Worm (Caenorhabditis elegans) whole organism, young adult: ENCODE results near the gene H35N09.1.

Experiments
- B0261.1 ChIP-seq: sonication (generic microtip); optimal IDR thresholded peaks from 2 replicates; lab custom pipeline; 2016; ENCODE audit warnings: mild to moderate bottlenecking, missing genetic modification characterization, moderate library complexity, missing compliant biosample characterization
- C17E4.6 ChIP-seq: fragments of 200-800 bp; sonication (Bioruptor generic); IDR thresholded peaks from 2 replicates; pipeline ENCODE4 v1.3.6; 2022; ENCODE audit warnings: missing genetic modification reagents, missing genetic modification characterization, missing compliant biosample characterization
- F10E7.11 ChIP-seq: sonication (generic microtip); optimal IDR thresholded peaks from 2 replicates; lab custom pipeline; 2017; ENCODE audit warnings: mild to moderate bottlenecking, missing genetic modification characterization, moderate library complexity, missing compliant biosample characterization
- F37B4.10 ChIP-seq: fragments of 200-800 bp; sonication (Bioruptor generic); IDR thresholded peaks from 2 replicates; pipeline ENCODE4 v1.3.6; 2022; ENCODE audit warnings: missing genetic modification characterization, missing compliant biosample characterization
- F49E8.2 ChIP-seq: sonication (generic microtip); optimal IDR thresholded peaks from 3 replicates; lab custom pipeline; 2017; ENCODE audit warnings: missing genetic modification characterization, mild to moderate bottlenecking, missing compliant biosample characterization, antibody characterized with exemption, moderate library complexity; ENCODE audit not compliant: insufficient read depth
- T26A5.8 ChIP-seq: sonication (generic microtip); optimal IDR thresholded peaks from 2 replicates; lab custom pipeline; 2016; ENCODE audit warnings: missing genetic modification characterization, missing compliant biosample characterization
- Y56A3A.18 ChIP-seq: fragments of 200-800 bp; sonication (Bioruptor generic); IDR thresholded peaks from 2 replicates; pipeline ENCODE4 v1.3.6; 2022; ENCODE audit warnings: missing genetic modification reagents, missing genetic modification characterization, missing compliant biosample characterization
- Y95B8A.8 ChIP-seq: fragments of 200-800 bp; sonication (Bioruptor generic); IDR thresholded peaks from 2 replicates; pipeline ENCODE4 v1.3.6; 2022; ENCODE audit warnings: missing genetic modification reagents, missing genetic modification characterization, missing compliant biosample characterization
- aptf-3 ChIP-seq: fragments of 200-800 bp; sonication (Bioruptor generic); IDR thresholded peaks from 2 replicates; pipeline ENCODE4 v1.3.6; 2022; ENCODE audit warnings: missing genetic modification characterization, missing compliant biosample characterization
- athp-1 ChIP-seq: sonication (generic microtip); optimal IDR thresholded peaks from 2 replicates; lab custom pipeline; 2017; ENCODE audit warnings: mild to moderate bottlenecking, missing genetic modification characterization, missing compliant biosample characterization
- ceh-27 ChIP-seq: fragments of 200-800 bp; sonication (Bioruptor generic); optimal IDR thresholded peaks from 2 replicates; lab custom pipeline; 2018; ENCODE audit warnings: mild to moderate bottlenecking, missing genetic modification characterization, moderate library complexity, missing compliant biosample characterization
- ceh-79 ChIP-seq: sonication (generic microtip); optimal IDR thresholded peaks from 2 replicates; lab custom pipeline; 2017; ENCODE audit warnings: mild to moderate bottlenecking, missing genetic modification characterization, missing compliant biosample characterization
- ceh-91 ChIP-seq: fragments of 200-800 bp; sonication (Bioruptor generic); IDR thresholded peaks from 2 replicates; pipeline ENCODE4 v1.3.6; 2022; ENCODE audit warnings: missing genetic modification reagents, missing genetic modification characterization, missing compliant biosample characterization
- die-1 ChIP-seq: sonication (generic microtip); optimal IDR thresholded peaks from 2 replicates; lab custom pipeline; 2016; ENCODE audit warnings: missing genotype, mild to moderate bottlenecking, missing genetic modification characterization, missing compliant biosample characterization
- dox-1 ChIP-seq: fragments of 200-800 bp; sonication (Bioruptor generic); IDR thresholded peaks from 2 replicates; pipeline ENCODE4 v1.3.6; 2022; ENCODE audit warnings: missing genetic modification reagents, missing genetic modification characterization, missing compliant biosample characterization
- egrh-3 ChIP-seq: fragments of 200-800 bp; sonication (Bioruptor generic); IDR thresholded peaks from 2 replicates; pipeline ENCODE4 v1.3.6; 2022; ENCODE audit warnings: missing genetic modification reagents, missing genetic modification characterization, missing compliant biosample characterization
- gei-17 ChIP-seq: fragments of 200-800 bp; sonication (Bioruptor generic); optimal IDR thresholded peaks from 2 replicates; lab custom pipeline; 2018; ENCODE audit warnings: mild to moderate bottlenecking, missing genetic modification characterization, missing compliant biosample characterization
- lag-1 ChIP-seq: fragments of 200-800 bp; sonication (Bioruptor generic); IDR thresholded peaks from 2 replicates; pipeline ENCODE4 v1.3.6; 2022; ENCODE audit warnings: missing genetic modification reagents, missing genetic modification characterization, missing compliant biosample characterization
- lin-40 ChIP-seq: sonication (generic microtip); optimal IDR thresholded peaks from 2 replicates; lab custom pipeline; 2016; ENCODE audit warnings: missing genetic modification characterization, mild to moderate bottlenecking, missing compliant biosample characterization, missing genotype, missing genetic modification reagents
- lsl-1 ChIP-seq: fragments of 200-800 bp; sonication (Bioruptor generic); optimal IDR thresholded peaks from 2 replicates; lab custom pipeline; 2018; ENCODE audit warnings: mild to moderate bottlenecking, missing genetic modification characterization, moderate library complexity, missing compliant biosample characterization
- lsy-27 ChIP-seq: sonication (generic microtip); optimal IDR thresholded peaks from 2 replicates; lab custom pipeline; 2017; ENCODE audit warnings: missing genetic modification characterization, mild to moderate bottlenecking, missing compliant biosample characterization, antibody characterized with exemption, missing genotype, borderline replicate concordance; ENCODE audit not compliant: insufficient read depth
- madf-3 ChIP-seq: fragments of 200-800 bp; sonication (Bioruptor generic); IDR thresholded peaks from 2 replicates; pipeline ENCODE4 v1.3.6; 2022; ENCODE audit warnings: missing genetic modification reagents, missing genetic modification characterization, missing compliant biosample characterization
- mcd-1 ChIP-seq: fragments of 200-800 bp; sonication (Bioruptor generic); IDR thresholded peaks from 2 replicates; pipeline ENCODE4 v1.3.6; 2022; ENCODE audit warnings: missing genetic modification reagents, missing genetic modification characterization, missing compliant biosample characterization
- mel-28 ChIP-seq: sonication (generic microtip); optimal IDR thresholded peaks from 2 replicates; lab custom pipeline; 2016; ENCODE audit warnings: borderline replicate concordance, mild to moderate bottlenecking, missing genetic modification characterization, missing compliant biosample characterization
- mes-4 ChIP-seq: sonication (generic microtip); optimal IDR thresholded peaks from 2 replicates; lab custom pipeline; 2016; ENCODE audit warnings: missing genotype, missing genetic modification characterization, missing compliant biosample characterization
- rpc-1 ChIP-seq, 2 experiments: fragments of 150-350 bp in 1 of 2; sonication (generic microtip) in 1 of 2; optimal IDR thresholded peaks; 2 replicates each; lab custom pipeline; 2014 to 2018; ENCODE audit warnings: missing biosample characterization in 1 of 2, missing genetic modification characterization in 1 of 2, missing genetic modification reagents in 1 of 2, missing genotype in 1 of 2
- sea-2 ChIP-seq: fragments of 200-800 bp; sonication (Bioruptor generic); IDR thresholded peaks from 2 replicates; pipeline ENCODE4 v1.3.6; 2022; ENCODE audit warnings: missing genetic modification characterization, missing compliant biosample characterization
- tbp1 ChIP-seq: fragments of 200-800 bp; sonication (Bioruptor generic); optimal IDR thresholded peaks from 2 replicates; lab custom pipeline; 2018; ENCODE audit warnings: mild to moderate bottlenecking, missing genetic modification characterization, missing compliant biosample characterization
- tbx-9 ChIP-seq: sonication (generic microtip); optimal IDR thresholded peaks from 2 replicates; lab custom pipeline; 2016; ENCODE audit warnings: borderline replicate concordance, missing genetic modification characterization, inconsistent platforms, missing compliant biosample characterization
- unc-130 ChIP-seq: sonication (generic microtip); optimal IDR thresholded peaks from 2 replicates; lab custom pipeline; 2016; ENCODE audit warnings: missing genetic modification reagents, missing genetic modification characterization, missing compliant biosample characterization
- zfh-2 ChIP-seq: fragments of 200-800 bp; sonication (Bioruptor generic); conservative IDR thresholded peaks from 2 replicates; pipeline ENCODE4 v1.3.6; 2022; ENCODE audit warnings: missing genetic modification reagents, missing genetic modification characterization, missing compliant biosample characterization
- ztf-18 ChIP-seq: sonication (generic microtip); optimal IDR thresholded peaks from 2 replicates; lab custom pipeline; 2016; ENCODE audit warnings: missing genotype, mild to moderate bottlenecking, missing genetic modification characterization, missing compliant biosample characterization
- ztf-25 ChIP-seq: fragments of 200-800 bp; sonication (Bioruptor generic); IDR thresholded peaks from 2 replicates; pipeline ENCODE4 v1.3.6; 2022; ENCODE audit warnings: missing genetic modification reagents, missing genetic modification characterization, missing compliant biosample characterization

The H35N09.1 gene

DNA sequence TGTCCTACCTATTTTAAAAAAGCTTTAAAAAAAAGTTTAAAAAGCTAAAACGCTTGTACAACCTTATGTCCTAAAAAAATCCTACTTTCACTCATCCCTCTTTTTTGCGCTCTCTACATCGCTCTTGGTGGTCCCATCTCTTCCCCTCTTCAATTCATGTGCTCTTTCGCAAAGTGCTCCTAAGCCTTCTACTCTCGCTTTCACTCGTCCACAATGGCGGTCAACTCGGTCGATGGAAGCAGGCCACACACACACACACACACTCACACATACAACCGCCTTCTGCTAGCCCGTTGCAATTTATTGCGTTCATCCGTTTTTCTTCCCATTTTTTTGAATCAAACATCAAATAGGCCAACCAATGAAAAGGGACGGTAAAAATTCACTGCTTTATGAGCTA, 36.0 kb upstream of the H35N09.1 start:
- TF ChIP-seq zfh-2 (GFP tag; lab: Robert Waterston, UW) (0 out of 2 replicates have a peak, but pooled peaks have one; percentile 15), ztf-25 (GFP tag; lab: Robert Waterston, UW) (no peak), ceh-27 (GFP tag; lab: Kevin White, UChicago) (peak; percentile 26)
- TF ChIP-seq, all 124 proteins: peak for 2

- TF ChIP-seq T26A5.8 (tag; lab: Kevin White, UChicago): no peak
- no peak for TF ChIP-seq sea-2 (GFP tag; lab: Robert Waterston, UW)
- TF ChIP-seq ceh-91 (GFP tag; lab: Robert Waterston, UW): no peak
Measured at ce11 chrX:8570997-8571517, 34.1 kb upstream of the H35N09.1 start, which contains the start of gene jmjd-3.1. Gene jmjd-3.1, plus strand, starts transcription at chrX:8571047.

ce11 chrX:8577824-8578223, 27.3 kb upstream of the H35N09.1 start:
- TF ChIP-seq tbp1 (GFP tag; lab: Kevin White, UChicago): peak; percentile 82
- TF ChIP-seq die-1: peak; percentile 7
- peak; percentile 45 for TF ChIP-seq rpc-1 (optimal IDR thresholded peaks at IDR 0.05; lab: Kevin White, UChicago)
- peak; percentile 69 for TF ChIP-seq rpc-1 (tag; optimal IDR thresholded peaks at IDR 0.05; lab: Kevin White, UChicago)
- TF ChIP-seq B0261.1 (tag; lab: Kevin White, UChicago): peak; percentile 56

DNA sequence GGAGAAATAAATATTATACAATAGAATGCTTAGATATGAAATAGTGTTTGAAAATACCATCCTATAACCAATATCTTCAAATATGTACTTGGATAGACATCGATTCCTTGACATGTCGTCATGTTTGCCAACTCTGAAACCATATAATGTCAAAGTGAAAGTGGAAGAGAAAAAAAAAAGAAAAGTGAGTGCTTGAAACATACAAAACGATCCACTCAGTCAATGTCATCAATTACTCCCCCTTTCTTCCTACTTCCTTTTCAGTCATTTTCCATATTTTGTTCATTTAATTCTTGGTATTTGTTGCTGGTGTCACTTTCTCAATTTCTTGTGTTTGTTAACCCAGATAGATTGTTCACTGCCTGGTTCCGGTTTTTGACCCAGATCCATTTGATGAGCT, 24.9 kb upstream of the H35N09.1 start, which contains the start of gene F18E9.4:
TSS of gene F18E9.4 (plus strand) at position 301 of the 400 bp plus-strand sequence.
- no peak for TF ChIP-seq die-1
- no peak for TF ChIP-seq C17E4.6 (GFP tag; lab: Robert Waterston, UW)
- TF ChIP-seq dox-1: no peak
- no peak for TF ChIP-seq ztf-18
- no peak for TF ChIP-seq aptf-3 (GFP tag; lab: Robert Waterston, UW)
- no peak for TF ChIP-seq ztf-25 (GFP tag; lab: Robert Waterston, UW)
- TF ChIP-seq ceh-79 (tag; lab: Kevin White, UChicago): no peak
- TF ChIP-seq ceh-27 (GFP tag; lab: Kevin White, UChicago): no peak
- no peak for TF ChIP-seq F37B4.10 (GFP tag; lab: Robert Waterston, UW)
- no peak for TF ChIP-seq madf-3 (GFP tag; lab: Robert Waterston, UW)

- TF ChIP-seq lsl-1 (GFP tag; lab: Kevin White, UChicago) (no peak), rpc-1 (optimal IDR thresholded peaks at IDR 0.05; lab: Kevin White, UChicago) (no peak), rpc-1 (tag; optimal IDR thresholded peaks at IDR 0.05; lab: Kevin White, UChicago) (no peak), lag-1 (GFP tag; lab: Robert Waterston, UW) (no peak)
Measured at ce11 chrX:8581447-8581846, 23.7 kb upstream of the H35N09.1 start, which contains the start of gene F18E9.8. Gene F18E9.8, minus strand, starts transcription at chrX:8581547.

- TF ChIP-seq Y56A3A.18 (GFP tag; lab: Robert Waterston, UW) (no peak), zfh-2 (GFP tag; lab: Robert Waterston, UW) (no peak), F49E8.2 (tag; lab: Kevin White, UChicago) (no peak), gei-17 (GFP tag; lab: Kevin White, UChicago) (no peak), ztf-18 (no peak), egrh-3 (GFP tag; lab: Robert Waterston, UW) (no peak), mcd-1 (no peak), Y95B8A.8 (GFP tag; lab: Robert Waterston, UW) (no peak), F10E7.11 (no peak), mel-28 (tag; lab: Kevin White, UChicago) (no peak), tbx-9 (tag; lab: Kevin White, UChicago) (no peak), athp-1 (tag; lab: Kevin White, UChicago) (no peak), mes-4 (tag; lab: Kevin White, UChicago) (no peak), unc-130 (GFP tag; lab: Kevin White, UChicago) (no peak), lsy-27 (tag; lab: Kevin White, UChicago) (no peak), lin-40 (tag; lab: Kevin White, UChicago) (no peak)
- TF ChIP-seq, all 124 proteins: peak for 0
Measured at ce11 chrX:8582767-8583360, 22.3 kb upstream of the H35N09.1 start.
